Fruit fly (Drosophila melanogaster) ovary, adult (tissue): ENCODE measurements around the gene 2mit.

Experiments
- CG17801 ChIP-seq: fragments of 200-800 bp; optimal IDR thresholded peaks from 2 replicates; lab custom pipeline; 2019; ENCODE audit warnings: missing biosample characterization, mild to moderate bottlenecking, missing genetic modification characterization, moderate library complexity; ENCODE audit not compliant: partially characterized antibody

Gene 2mit

dm6 chr3R:13074588-13074987, 80.9 kb downstream of the 2mit start:
- no peak for TF ChIP-seq CG17801

dm6 chr3R:13073174-13073573, 82.3 kb downstream of the 2mit start:
- no peak for TF ChIP-seq CG17801

dm6 chr3R:13072052-13072451, 83.4 kb downstream of the 2mit start:
- TF ChIP-seq CG17801 = no peak
